Fruit fly (Drosophila melanogaster) whole organism, adult: ENCODE measurements around the gene Dhc1.

Source experiments
- CG5204 ChIP-seq: fragments of 200-800 bp; sonication (Bioruptor generic); optimal IDR thresholded peaks from 2 replicates; lab custom pipeline; 2016; ENCODE audit warnings: missing biosample characterization, missing genetic modification characterization
- kay ChIP-seq: fragments of 200-800 bp; sonication (Bioruptor generic); peaks from one replicate; lab custom pipeline; 2016; ENCODE audit warnings: missing biosample characterization, missing genetic modification characterization, borderline replicate concordance

- TF ChIP-seq kay (no peak), CG5204 (no peak)
These were observed 46.4 kb downstream of the Dhc1 start for dm6 chr3R:9628036-9628435.
